Fruit fly (Drosophila melanogaster): ENCODE results near the gene pie.

The pie gene

dm6 chr2L:10426534-10427048 lies 4.0 kb upstream of the pie start, which contains the start of the genes SmB and KdelR (continued):
- TF ChIP-seq sens-2 (GFP tag; IDR thresholded peaks at IDR 0.05), result no peak
- TF ChIP-seq scrt (GFP tag; optimal IDR thresholded peaks at IDR 0.05), result no peak
- TF ChIP-seq CG6813 (GFP tag; optimal IDR thresholded peaks at IDR 0.05), result no peak
- no peak for TF ChIP-seq ranshi (GFP tag; IDR thresholded peaks at IDR 0.05)
- no peak for TF ChIP-seq Rfx (GFP tag; IDR thresholded peaks at IDR 0.05)
- no peak for TF ChIP-seq hth (optimal IDR thresholded peaks at IDR 0.05)
- TF ChIP-seq Xrp1 (GFP tag; IDR thresholded peaks at IDR 0.05), result no peak; the same call in 1 of the 2 replicates
- TF ChIP-seq CG7271 (tag; optimal IDR thresholded peaks at IDR 0.05), result peak; percentile 8
- TF ChIP-seq wor (GFP tag; IDR thresholded peaks at IDR 0.05), result no peak
- no peak for TF ChIP-seq Gsc (GFP tag; IDR thresholded peaks at IDR 0.05)
- TF ChIP-seq Atf-2 (GFP tag; optimal IDR thresholded peaks at IDR 0.05), result no peak
- TF ChIP-seq CG8765 (GFP tag; IDR thresholded peaks at IDR 0.05), result no peak
- TF ChIP-seq chm (GFP tag; IDR thresholded peaks at IDR 0.05), result no peak
- peak; percentile 73 for TF ChIP-seq CG10267 (tag; optimal IDR thresholded peaks at IDR 0.05)
- no peak for TF ChIP-seq ham (GFP tag; IDR thresholded peaks at IDR 0.05)
- no peak for TF ChIP-seq Doc2 (GFP tag; IDR thresholded peaks at IDR 0.05)
- no peak for TF ChIP-seq HLHmδ (GFP tag; optimal IDR thresholded peaks at IDR 0.05)
- no peak for TF ChIP-seq pros (GFP tag; optimal IDR thresholded peaks at IDR 0.05)
- TF ChIP-seq Dip2 (GFP tag; IDR thresholded peaks at IDR 0.05), result no peak
- no peak for TF ChIP-seq D (optimal IDR thresholded peaks at IDR 0.05)
- no peak for TF ChIP-seq D (GFP tag; optimal IDR thresholded peaks at IDR 0.05)
- no peak for TF ChIP-seq ERR (GFP tag; optimal IDR thresholded peaks at IDR 0.05)
- no peak for TF ChIP-seq Drgx (GFP tag; IDR thresholded peaks at IDR 0.05)
- TF ChIP-seq emc (GFP tag; optimal IDR thresholded peaks at IDR 0.05), result no peak
- no peak for TF ChIP-seq D19A (tag; optimal IDR thresholded peaks at IDR 0.05)
- TF ChIP-seq dpn (GFP tag; optimal IDR thresholded peaks at IDR 0.05), result peak in 1 of 2 experiments; percentile 13
- TF ChIP-seq CG1647 (GFP tag; optimal IDR thresholded peaks at IDR 0.05), result no peak
- no peak for TF ChIP-seq CG4730 (GFP tag; IDR thresholded peaks at IDR 0.05)
- no peak for TF ChIP-seq CG14050 (GFP tag; IDR thresholded peaks at IDR 0.05)
- peak; percentile 53 for TF ChIP-seq CG15601 (tag; optimal IDR thresholded peaks at IDR 0.05)
- TF ChIP-seq gce (GFP tag; IDR thresholded peaks at IDR 0.05), result no peak
- no peak for TF ChIP-seq CG17385 (GFP tag; optimal IDR thresholded peaks at IDR 0.05)
- no peak for TF ChIP-seq trh (GFP tag; optimal IDR thresholded peaks at IDR 0.05)
- TF ChIP-seq cg (GFP tag; optimal IDR thresholded peaks at IDR 0.05), result no peak
- no peak for TF ChIP-seq CG7357 (GFP tag; IDR thresholded peaks at IDR 0.05)
- TF ChIP-seq CG32767 (GFP tag; IDR thresholded peaks at IDR 0.05), result no peak
- TF ChIP-seq vfl (GFP tag; optimal IDR thresholded peaks at IDR 0.05), result no peak
- TF ChIP-seq ken (GFP tag; IDR thresholded peaks at IDR 0.05), result no peak
- no peak for TF ChIP-seq ac (GFP tag; optimal IDR thresholded peaks at IDR 0.05)
- TF ChIP-seq CG7786 (GFP tag; optimal IDR thresholded peaks at IDR 0.05), result no peak
- no peak for TF ChIP-seq CG4404 (GFP tag; IDR thresholded peaks at IDR 0.05)
- TF ChIP-seq CG34376 (GFP tag; optimal IDR thresholded peaks at IDR 0.05), result no peak
- TF ChIP-seq bbx (GFP tag; IDR thresholded peaks at IDR 0.05; ENCODE audit: partially characterized antibody), result peak; percentile 66
- TF ChIP-seq row (GFP tag; IDR thresholded peaks at IDR 0.05), result no peak; the same call in none of the 3 replicates
- no peak for TF ChIP-seq cad (GFP tag; optimal IDR thresholded peaks at IDR 0.05)
- no peak for TF ChIP-seq MTF-1 (GFP tag; optimal IDR thresholded peaks at IDR 0.05; ENCODE audit: borderline replicate concordance)
- TF ChIP-seq az2 (GFP tag; optimal IDR thresholded peaks at IDR 0.05), result no peak
- no peak for TF ChIP-seq Dip3 (GFP tag; optimal IDR thresholded peaks at IDR 0.05)
- TF ChIP-seq D19B (GFP tag; optimal IDR thresholded peaks at IDR 0.05), result no peak
- no peak for TF ChIP-seq Ravus (GFP tag; IDR thresholded peaks at IDR 0.05)
- TF ChIP-seq CG9932 (GFP tag; IDR thresholded peaks at IDR 0.05), result peak; percentile 28; the same call in 1 of the 2 replicates
- no peak for TF ChIP-seq dimm (GFP tag; IDR thresholded peaks at IDR 0.05)
- TF ChIP-seq jing (GFP tag; optimal IDR thresholded peaks at IDR 0.05), result no peak
